Fruit fly (Drosophila melanogaster) whole organism, adult: Measurements from ENCODE around the gene CG43312.

Source experiments
- CG11617 ChIP-seq: fragments of 200-800 bp; sonication (Bioruptor generic); optimal IDR thresholded peaks from 2 replicates; lab custom pipeline; 2017; ENCODE audit warnings: mild to moderate bottlenecking, missing biosample characterization, missing genetic modification reagents, missing genetic modification characterization
- CG12768 ChIP-seq: fragments of 200-800 bp; sonication (Bioruptor generic); optimal IDR thresholded peaks from 2 replicates; lab custom pipeline; 2017; ENCODE audit warnings: missing biosample characterization, missing genetic modification characterization, mild to moderate bottlenecking, moderate library complexity, missing genetic modification reagents
- CG14711 ChIP-seq: fragments of 200-800 bp; sonication (Bioruptor generic); optimal IDR thresholded peaks from 2 replicates; lab custom pipeline; 2018; ENCODE audit warnings: missing biosample characterization, mild to moderate bottlenecking, missing genetic modification characterization, moderate library complexity
- CG1620 ChIP-seq: fragments of 200-800 bp; sonication (Bioruptor generic); optimal IDR thresholded peaks from 2 replicates; lab custom pipeline; 2016; ENCODE audit warnings: missing biosample characterization, missing genetic modification characterization
- CG33017 ChIP-seq: fragments of 200-800 bp; sonication (Bioruptor generic); optimal IDR thresholded peaks from 2 replicates; lab custom pipeline; 2018; ENCODE audit warnings: missing biosample characterization, mild to moderate bottlenecking, missing genetic modification characterization, moderate library complexity
- CG5204 ChIP-seq: fragments of 200-800 bp; sonication (Bioruptor generic); optimal IDR thresholded peaks from 2 replicates; lab custom pipeline; 2016; ENCODE audit warnings: missing biosample characterization, missing genetic modification characterization
- CG7045 ChIP-seq: fragments of 200-800 bp; sonication (Bioruptor generic); optimal IDR thresholded peaks from 2 replicates; lab custom pipeline; 2017; ENCODE audit warnings: missing biosample characterization, mild to moderate bottlenecking, missing genetic modification characterization
- CG7101 ChIP-seq: fragments of 200-800 bp; sonication (Bioruptor generic); optimal IDR thresholded peaks from 2 replicates; lab custom pipeline; 2018; ENCODE audit warnings: missing biosample characterization, mild to moderate bottlenecking, missing genetic modification characterization, moderate library complexity
- Clk ChIP-seq: fragments of 200-800 bp; sonication (Bioruptor generic); optimal IDR thresholded peaks from 2 replicates; lab custom pipeline; 2017; ENCODE audit warnings: missing biosample characterization, missing genetic modification characterization
- Crg-1 ChIP-seq: fragments of 200-800 bp; sonication (Bioruptor generic); optimal IDR thresholded peaks from 2 replicates; lab custom pipeline; 2016; ENCODE audit warnings: missing biosample characterization, missing genetic modification characterization
- Hr96 ChIP-seq: fragments of 200-800 bp; sonication (Bioruptor generic); optimal IDR thresholded peaks from 2 replicates; lab custom pipeline; 2016; ENCODE audit warnings: missing biosample characterization, missing genetic modification characterization
- Mnt ChIP-seq: fragments of 200-800 bp; sonication (Bioruptor generic); optimal IDR thresholded peaks from 2 replicates; lab custom pipeline; 2016; ENCODE audit warnings: missing biosample characterization, mild to moderate bottlenecking, missing genetic modification characterization
- bab1 ChIP-seq: fragments of 200-800 bp; sonication (Bioruptor generic); optimal IDR thresholded peaks from 3 replicates; lab custom pipeline; 2019; ENCODE audit warnings: missing biosample characterization, mild to moderate bottlenecking, missing genetic modification characterization, moderate library complexity
- cic ChIP-seq: fragments of 200-800 bp; sonication (Bioruptor generic); optimal IDR thresholded peaks from 2 replicates; lab custom pipeline; 2017; ENCODE audit warnings: missing biosample characterization, mild to moderate bottlenecking, missing genetic modification characterization, moderate library complexity
- cnc ChIP-seq, 2 experiments: fragments of >200 bp; optimal IDR thresholded peaks; 2 replicates each; lab custom pipeline; 2017
- kay ChIP-seq: fragments of 200-800 bp; sonication (Bioruptor generic); peaks from one replicate; lab custom pipeline; 2016; ENCODE audit warnings: missing biosample characterization, missing genetic modification characterization, borderline replicate concordance
- ovo ChIP-seq: fragments of 200-800 bp; sonication (Bioruptor generic); optimal IDR thresholded peaks from 2 replicates; lab custom pipeline; 2016; ENCODE audit warnings: missing biosample characterization, missing genetic modification characterization
- pad ChIP-seq: fragments of 200-800 bp; sonication (Bioruptor generic); optimal IDR thresholded peaks from 3 replicates; lab custom pipeline; 2017; ENCODE audit warnings: missing biosample characterization, missing genetic modification characterization, mild to moderate bottlenecking, moderate library complexity, missing genetic modification reagents
- tj ChIP-seq: fragments of 200-800 bp; sonication (Bioruptor generic); optimal IDR thresholded peaks from 3 replicates; lab custom pipeline; 2017; ENCODE audit warnings: missing biosample characterization, mild to moderate bottlenecking, missing genetic modification characterization, moderate library complexity
- toe ChIP-seq: fragments of 200-800 bp; sonication (Bioruptor generic); optimal IDR thresholded peaks from 2 replicates; lab custom pipeline; 2016; ENCODE audit warnings: missing biosample characterization, missing genetic modification characterization

CG43312 gene

DNA sequence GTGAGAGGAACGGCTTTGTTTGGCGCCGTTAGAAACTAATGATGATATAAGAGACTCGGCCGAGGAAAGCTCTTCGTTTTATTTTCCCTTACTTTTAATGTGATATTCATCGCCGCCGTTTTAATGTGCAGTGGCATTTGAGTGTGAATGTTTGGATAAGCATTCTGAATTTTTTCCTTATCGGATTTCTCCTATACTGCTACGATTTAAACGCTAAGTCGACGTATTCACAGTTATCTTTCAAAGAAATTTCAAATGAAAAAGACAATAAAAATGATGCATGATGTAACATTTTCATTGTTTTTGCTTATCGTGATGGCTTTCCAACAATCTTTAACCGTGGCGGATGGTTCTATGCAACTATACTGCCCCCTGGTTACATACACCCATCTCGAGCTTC lies at the start of gene CG43312:
Gene CG43312, plus strand, starts transcription at position 301 of the 400 bp plus-strand sequence.
- TF ChIP-seq kay (GFP tag; lab: Kevin White, UChicago) (no peak), CG7101 (tag; lab: Kevin White, UChicago) (no peak), Clk (GFP tag; lab: Kevin White, UChicago) (no peak)

DNA sequence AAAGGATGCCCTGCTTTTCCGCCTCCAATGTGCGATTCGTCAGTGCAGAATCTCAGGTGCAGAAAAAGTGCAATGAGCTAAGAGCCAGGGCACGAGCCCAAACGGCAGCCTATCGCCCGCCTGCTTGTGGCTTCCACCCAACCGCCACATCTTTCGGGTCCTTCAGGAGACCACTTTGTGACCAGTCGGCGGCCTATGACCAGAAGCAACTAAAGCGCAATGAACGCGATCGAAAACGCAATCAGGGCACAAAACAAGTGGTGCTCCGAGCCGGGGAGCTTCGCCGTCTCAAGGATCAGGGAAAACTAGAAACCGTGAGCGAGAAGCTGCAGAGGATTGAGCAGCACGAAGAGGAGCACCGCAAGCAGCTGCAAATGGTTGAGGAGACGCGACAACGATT lies 47.0 kb upstream of the CG43312 start, which contains the start of gene CG11449:
Gene CG11449, plus strand, starts transcription at position 6 of the 400 bp plus-strand sequence.
- TF ChIP-seq CG1620 (GFP tag; lab: Kevin White, UChicago) (no peak), CG14711 (no peak), CG7101 (tag; lab: Kevin White, UChicago) (no peak), kay (GFP tag; lab: Kevin White, UChicago) (no peak), CG5204 (GFP tag; lab: Kevin White, UChicago) (no peak), tj (GFP tag; lab: Kevin White, UChicago) (no peak), CG12768 (GFP tag; lab: Kevin White, UChicago) (no peak), toe (no peak), cic (GFP tag; lab: Kevin White, UChicago) (no peak), cnc (optimal IDR thresholded peaks at IDR 0.05; lab: Kevin White, UChicago) (no peak), CG33017 (no peak), CG11617 (GFP tag; lab: Kevin White, UChicago) (no peak), pad (GFP tag; lab: Kevin White, UChicago) (no peak), Hr96 (no peak), bab1 (no peak), CG7045 (no peak), ovo (no peak), Mnt (GFP tag; lab: Kevin White, UChicago) (no peak), Crg-1 (GFP tag; lab: Kevin White, UChicago) (no peak)

- TF ChIP-seq CG7101 (tag; lab: Kevin White, UChicago), result no peak
- TF ChIP-seq tj (GFP tag; lab: Kevin White, UChicago), result no peak
- TF ChIP-seq toe, result no peak
- peak in 1 of 2 experiments; percentile 26 for TF ChIP-seq cnc (optimal IDR thresholded peaks at IDR 0.05; lab: Kevin White, UChicago)
Measured at dm6 chr3L:22455953-22456488, 45.4 kb upstream of the CG43312 start.

DNA sequence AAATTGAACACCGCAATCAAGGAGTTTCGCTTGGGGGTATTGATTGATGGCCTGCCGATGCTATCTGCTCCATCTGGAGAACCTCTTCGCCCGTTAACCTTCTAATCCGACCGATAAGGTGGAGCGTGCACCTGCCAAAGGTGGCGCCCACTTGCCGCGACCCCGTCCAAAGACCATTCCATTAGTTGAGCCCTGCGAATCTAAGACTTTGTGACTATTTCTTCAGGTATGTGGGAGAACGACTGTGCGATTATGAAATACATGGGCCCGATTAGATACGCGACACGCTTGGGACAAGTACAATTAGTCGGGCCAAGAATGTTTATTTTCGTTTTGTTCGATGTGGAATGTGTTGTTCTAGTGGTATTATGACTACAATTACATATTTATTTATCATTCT lies 43.1 kb upstream of the CG43312 start:
- no peak for TF ChIP-seq cnc (optimal IDR thresholded peaks at IDR 0.05; lab: Kevin White, UChicago)
- TF ChIP-seq CG7101 (tag; lab: Kevin White, UChicago), result no peak
- TF ChIP-seq CG11617 (GFP tag; lab: Kevin White, UChicago), result no peak
- TF ChIP-seq ovo, result no peak
- TF ChIP-seq CG12768 (GFP tag; lab: Kevin White, UChicago), result no peak
- no peak for TF ChIP-seq CG1620 (GFP tag; lab: Kevin White, UChicago)
- no peak for TF ChIP-seq kay (GFP tag; lab: Kevin White, UChicago)
- TF ChIP-seq pad (GFP tag; lab: Kevin White, UChicago), result no peak
- no peak for TF ChIP-seq Mnt (GFP tag; lab: Kevin White, UChicago)
- no peak for TF ChIP-seq Clk (GFP tag; lab: Kevin White, UChicago)
- TF ChIP-seq Crg-1 (GFP tag; lab: Kevin White, UChicago), result no peak
- no peak for TF ChIP-seq bab1

- TF ChIP-seq Mnt (GFP tag; lab: Kevin White, UChicago), result peak; percentile 26
- TF ChIP-seq CG7101 (tag; lab: Kevin White, UChicago), result no peak
Measured at dm6 chr3L:22458898-22459524, 42.4 kb upstream of the CG43312 start.

DNA sequence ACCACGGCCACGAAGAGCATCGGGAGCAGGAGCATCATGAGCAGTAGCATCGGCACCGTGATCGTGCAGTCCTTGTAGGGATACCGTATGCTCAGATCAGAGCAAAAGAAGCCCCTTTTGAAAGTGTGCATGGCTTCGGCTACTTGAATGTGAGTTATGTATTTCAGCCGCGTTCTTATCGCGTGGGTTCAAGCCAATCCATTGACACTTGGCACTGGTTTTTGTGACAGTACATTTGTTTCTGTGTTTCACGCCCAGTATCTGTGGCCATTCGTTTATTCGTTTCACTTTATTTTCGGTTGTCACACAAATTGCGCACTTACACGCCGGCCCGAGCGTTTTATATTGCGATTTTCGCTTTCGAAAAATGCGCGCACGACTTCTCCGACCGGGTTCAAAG lies 41.0 kb upstream of the CG43312 start:
- TF ChIP-seq ovo (no peak), tj (GFP tag; lab: Kevin White, UChicago) (no peak), CG7101 (tag; lab: Kevin White, UChicago) (no peak), Crg-1 (GFP tag; lab: Kevin White, UChicago) (no peak), CG33017 (no peak), pad (GFP tag; lab: Kevin White, UChicago) (no peak), Hr96 (no peak), Clk (GFP tag; lab: Kevin White, UChicago) (no peak), kay (GFP tag; lab: Kevin White, UChicago) (no peak), CG12768 (GFP tag; lab: Kevin White, UChicago) (no peak), bab1 (no peak), cnc (optimal IDR thresholded peaks at IDR 0.05; lab: Kevin White, UChicago) (no peak), CG5204 (GFP tag; lab: Kevin White, UChicago) (no peak), Mnt (GFP tag; lab: Kevin White, UChicago) (no peak), CG7045 (no peak), CG1620 (GFP tag; lab: Kevin White, UChicago) (no peak)
